Worm (Caenorhabditis elegans): ENCODE data around the gene dmd-10.

dmd-10 gene

DNA sequence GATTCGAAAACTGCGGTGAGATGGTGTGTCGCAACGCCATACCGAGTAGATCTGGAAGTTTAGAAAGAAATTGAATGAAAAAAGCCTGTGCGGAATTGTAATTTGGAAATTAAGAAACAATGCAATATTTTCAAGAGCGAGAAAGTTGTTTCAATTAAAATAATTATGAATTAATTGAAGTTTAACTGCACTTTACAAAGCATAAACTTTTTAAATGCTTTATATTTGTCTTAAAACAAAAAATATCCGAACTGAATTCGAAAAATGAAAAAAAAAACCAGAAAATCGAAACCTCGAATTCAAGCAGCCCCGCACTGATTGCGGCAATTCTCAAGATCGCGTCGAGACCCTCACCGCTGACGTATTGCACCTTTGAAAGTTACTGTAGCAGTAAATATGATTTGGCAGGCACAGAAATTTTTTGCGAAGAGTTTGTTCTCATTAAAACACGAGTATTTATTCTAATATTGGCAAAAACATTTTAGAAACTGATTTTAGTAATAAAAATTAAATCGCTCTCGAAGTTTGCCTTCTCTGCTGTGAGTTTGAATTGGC is 42.8 kb downstream of the dmd-10 start, which contains the start of gene sun-1 (continued):
- TF ChIP-seq madf-6 (GFP tag; IDR thresholded peaks at IDR 0.05) (peak; percentile 93), athp-1 (tag; optimal IDR thresholded peaks at IDR 0.05) (no peak), somi-1 (GFP tag; optimal IDR thresholded peaks at IDR 0.05) (no peak), cebp-2 (GFP tag; IDR thresholded peaks at IDR 0.05) (no peak), fkh-3 (tag; optimal IDR thresholded peaks at IDR 0.05) (no peak), attf-3 (GFP tag; conservative IDR thresholded peaks at IDR 0.05) (0 out of 2 replicates have a peak, but pooled peaks have one; percentile 35), Y53F4B.3 (GFP tag; IDR thresholded peaks at IDR 0.05) (no peak), die-1 (tag; optimal IDR thresholded peaks at IDR 0.05) (no peak), tbp1 (GFP tag; optimal IDR thresholded peaks at IDR 0.05) (no peak), B0019.2 (GFP tag; conservative IDR thresholded peaks at IDR 0.05) (no peak), madf-3 (GFP tag; IDR thresholded peaks at IDR 0.05) (no peak), Y79H2A.3 (GFP tag; conservative IDR thresholded peaks at IDR 0.05) (no peak), Y95B8A.8 (GFP tag; IDR thresholded peaks at IDR 0.05) (no peak), ztf-25 (GFP tag; IDR thresholded peaks at IDR 0.05) (no peak), pha-4 (tag; optimal IDR thresholded peaks at IDR 0.05) (no peak), F23B12.7 (tag; optimal IDR thresholded peaks at IDR 0.05; ENCODE audit: insufficient read depth) (no peak), let-526 (GFP tag; IDR thresholded peaks at IDR 0.05) (no peak), let-607 (tag; optimal IDR thresholded peaks at IDR 0.05) (no peak), attf-5 (GFP tag; optimal IDR thresholded peaks at IDR 0.05) (no peak)

DNA sequence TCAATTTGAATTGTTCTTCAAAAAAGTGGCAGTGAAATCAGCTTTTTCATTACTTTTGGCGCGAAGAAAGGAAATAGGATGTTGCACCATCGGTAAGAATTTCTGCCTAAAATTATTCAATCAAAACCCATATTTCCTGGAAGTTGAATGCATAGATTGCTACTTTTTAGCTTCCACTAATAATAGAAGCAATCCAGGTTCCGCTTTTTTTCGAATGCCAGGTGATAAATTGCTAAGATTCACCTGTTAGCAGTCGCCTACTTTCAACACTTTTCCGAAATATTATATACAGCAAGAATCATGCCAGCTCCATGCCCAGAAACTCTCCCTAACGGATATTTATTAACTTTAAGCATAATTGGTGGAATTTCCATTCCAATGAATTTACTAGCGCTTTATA is 51.0 kb downstream of the dmd-10 start, which contains the start of gene sri-6:
Gene sri-6 (plus strand): TSS at position 301 of the 400 bp plus-strand sequence.
- TF ChIP-seq Y56A3A.18 (GFP tag; IDR thresholded peaks at IDR 0.05) (no peak), zfh-2 (GFP tag; conservative IDR thresholded peaks at IDR 0.05) (no peak), nhr-179 (tag; optimal IDR thresholded peaks at IDR 0.05) (no peak), tbx-9 (tag; optimal IDR thresholded peaks at IDR 0.05; ENCODE audit: borderline replicate concordance) (no peak), hlh-26 (GFP tag; conservative IDR thresholded peaks at IDR 0.05) (no peak), let-526 (GFP tag; IDR thresholded peaks at IDR 0.05) (no peak)

DNA sequence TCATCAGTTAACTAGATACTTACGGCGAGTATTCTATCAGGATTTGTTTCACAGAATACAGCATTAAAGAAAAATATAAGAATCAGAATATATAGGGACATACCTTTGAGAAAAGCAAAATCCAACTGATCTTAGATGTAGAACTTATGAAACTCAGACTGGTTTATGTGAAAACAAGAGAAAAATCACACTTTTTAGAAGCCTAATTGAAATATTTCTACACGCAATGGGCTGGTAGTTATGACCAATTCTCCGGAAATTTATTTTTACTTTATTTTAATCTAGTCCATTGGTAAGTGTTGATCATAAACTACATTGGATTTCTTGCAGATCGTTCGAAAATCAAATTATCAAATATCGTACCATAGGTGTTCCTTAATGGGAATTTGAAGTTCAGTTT is 52.3 kb downstream of the dmd-10 start, which contains the start of gene T09E8.4:
Gene T09E8.4 (minus strand): TSS at position 101 of the 400 bp plus-strand sequence.
- TF ChIP-seq akir-1 (GFP tag; optimal IDR thresholded peaks at IDR 0.05) (no peak), mes-4 (tag; optimal IDR thresholded peaks at IDR 0.05) (no peak), sptf-2 (GFP tag; optimal IDR thresholded peaks at IDR 0.05) (no peak), nfya-2 (GFP tag; IDR thresholded peaks at IDR 0.05) (no peak), hsf-1 (GFP tag; IDR thresholded peaks at IDR 0.05) (no peak), ama-1 (optimal IDR thresholded peaks at IDR 0.05) (no peak), ama-1 (GFP tag; optimal IDR thresholded peaks at IDR 0.05) (no peak), ztf-26 (tag; optimal IDR thresholded peaks at IDR 0.05) (no peak)

DNA sequence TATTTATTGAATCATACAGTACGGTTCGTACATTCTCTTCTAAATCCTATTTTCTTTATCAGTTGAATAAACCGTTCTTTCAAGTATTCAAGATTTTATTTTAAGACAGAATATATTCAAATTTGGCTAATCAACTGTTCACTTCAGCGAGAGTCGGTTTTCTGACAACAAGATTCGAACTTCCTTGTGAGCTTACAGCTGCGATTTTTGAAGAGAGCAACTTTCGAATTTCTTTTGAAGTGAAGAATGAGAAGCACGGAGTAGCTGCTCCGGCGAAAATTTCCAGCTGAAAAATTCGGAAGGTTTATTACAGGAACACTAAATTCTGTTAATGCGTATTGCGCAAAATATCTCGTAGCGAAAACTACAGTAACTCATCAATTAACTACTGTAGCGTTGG is 55.0 kb downstream of the dmd-10 start:
- TF ChIP-seq pha-4 (tag; optimal IDR thresholded peaks at IDR 0.05) = no peak
- no peak for TF ChIP-seq lin-35 (GFP tag; optimal IDR thresholded peaks at IDR 0.05)
- TF ChIP-seq D2030.7 (GFP tag; IDR thresholded peaks at IDR 0.05) = no peak
- TF ChIP-seq lsl-1 (GFP tag; optimal IDR thresholded peaks at IDR 0.05) = no peak
